Worm (Caenorhabditis elegans) whole organism, L1 larva: Measurements from ENCODE around the gene slc-17.3.

Experiments used
- C16A3.4 ChIP-seq: fragments of 150-350 bp; optimal IDR thresholded peaks from 2 replicates; lab custom pipeline; 2014; ENCODE audit warnings: missing biosample characterization, missing genetic modification characterization
- dpl-1 ChIP-seq, 3 experiments: fragments of 150-350 bp in 2 of 3; sonication (generic microtip) in 1 of 3; optimal IDR thresholded peaks; 2 replicates each; lab custom pipeline; 2014 to 2017; ENCODE audit warnings: missing biosample characterization in 3 of 3, missing genetic modification characterization in 3 of 3, missing genetic modification reagents in 3 of 3
- elt-3 ChIP-seq, 6 experiments: fragments of 150-350 bp in 1 of 6; sonication (generic microtip); optimal IDR thresholded peaks; 2 replicates each; lab custom pipeline; 2017 to 2018; ENCODE audit warnings: missing biosample characterization in 6 of 6, missing genetic modification characterization in 6 of 6, inconsistent platforms in 1 of 6
- ets-5 ChIP-seq: fragments of 200-800 bp; sonication (Bioruptor generic); IDR thresholded peaks from 2 replicates; pipeline ENCODE4 v1.3.6; 2022; ENCODE audit warnings: missing genetic modification characterization, missing compliant biosample characterization
- lin-39 ChIP-seq: fragments of 150-350 bp; optimal IDR thresholded peaks from 2 replicates; lab custom pipeline; 2014; ENCODE audit warnings: missing biosample characterization, missing genetic modification reagents, missing genetic modification characterization
- nhr-11 ChIP-seq: fragments of 150-350 bp; optimal IDR thresholded peaks from 2 replicates; lab custom pipeline; 2014; ENCODE audit warnings: missing biosample characterization, missing genetic modification characterization
- nhr-84 ChIP-seq: sonication (generic microtip); optimal IDR thresholded peaks from 2 replicates; lab custom pipeline; 2017; ENCODE audit warnings: missing biosample characterization, missing genetic modification characterization
- pag-3 ChIP-seq: sonication (generic microtip); optimal IDR thresholded peaks from 2 replicates; lab custom pipeline; 2017; ENCODE audit warnings: missing genetic modification characterization, mild to moderate bottlenecking, missing compliant biosample characterization, antibody characterized with exemption, borderline replicate concordance; ENCODE audit not compliant: insufficient read depth
- skn-1 ChIP-seq: fragments of 150-350 bp; optimal IDR thresholded peaks from 2 replicates; lab custom pipeline; 2014; ENCODE audit warnings: missing biosample characterization, missing genetic modification characterization
- sup-37 ChIP-seq: fragments of 200-800 bp; sonication (Bioruptor generic); optimal IDR thresholded peaks from 2 replicates; lab custom pipeline; 2018; ENCODE audit warnings: mild to moderate bottlenecking, missing genetic modification characterization, missing compliant biosample characterization

DNA sequence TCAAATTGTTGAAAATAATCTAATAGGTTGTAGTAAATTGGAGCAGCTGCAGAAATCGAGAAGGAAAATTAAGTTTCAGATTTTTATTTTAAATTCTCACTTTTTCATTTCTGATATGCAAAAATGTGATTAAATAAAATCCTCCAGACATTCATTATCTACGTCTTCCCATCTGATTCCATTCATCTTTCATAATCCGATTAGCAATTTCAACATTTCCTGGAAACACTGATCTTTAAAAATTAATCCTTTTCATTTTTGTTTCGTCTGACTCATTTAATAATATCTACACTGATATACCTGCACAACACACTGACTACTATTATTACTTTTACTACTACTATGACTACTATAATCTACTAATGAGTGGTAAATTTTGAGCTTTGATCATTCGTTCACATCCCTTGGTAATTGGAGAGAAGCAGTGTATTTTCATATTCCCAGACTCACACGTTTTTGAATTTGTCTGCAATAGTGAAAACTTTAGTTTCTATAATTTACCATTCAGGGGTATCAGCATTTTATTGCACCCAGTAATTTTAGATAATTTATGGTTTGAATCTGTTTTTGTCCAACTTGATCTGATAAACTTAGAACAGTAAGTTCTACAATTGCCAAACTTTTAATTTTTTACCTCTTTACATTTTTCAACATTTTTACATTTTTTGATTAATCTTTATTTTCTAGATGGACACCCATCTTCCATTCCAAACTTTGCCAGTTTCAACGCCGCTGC lies 26.0 kb downstream of the slc-17.3 start, which contains the start of gene ceh-23:
- TF ChIP-seq skn-1 (tag; lab: Kevin White, UChicago) (no peak), lin-39 (no peak), nhr-84 (no peak), dpl-1 (GFP tag; optimal IDR thresholded peaks at IDR 0.05; lab: Kevin White, UChicago) (no peak), nhr-11 (peak; percentile 29), C16A3.4 (tag; lab: Kevin White, UChicago) (no peak), pag-3 (tag; lab: Kevin White, UChicago) (no peak), elt-3 (tag; optimal IDR thresholded peaks at IDR 0.05; lab: Kevin White, UChicago) (no peak), sup-37 (GFP tag; lab: Kevin White, UChicago) (no peak), ets-5 (GFP tag; lab: Robert Waterston, UW) (no peak)
